Worm (Caenorhabditis elegans) whole organism, L4 larva: ENCODE results near the gene str-138.

Experiments
- F10B5.3 ChIP-seq: sonication (generic microtip); optimal IDR thresholded peaks from 2 replicates; lab custom pipeline; 2016; ENCODE audit warnings: mild to moderate bottlenecking, missing genetic modification characterization, missing compliant biosample characterization
- F44E2.7 ChIP-seq: fragments of 200-800 bp; sonication (Bioruptor generic); IDR thresholded peaks from 2 replicates; pipeline ENCODE4 v2.1.2; 2022; ENCODE audit warnings: missing genetic modification characterization, missing compliant biosample characterization
- aly-2 ChIP-seq: sonication (generic microtip); optimal IDR thresholded peaks from 2 replicates; lab custom pipeline; 2018; ENCODE audit warnings: missing biosample characterization, missing genetic modification characterization
- ceh-20 ChIP-seq: fragments of 200-800 bp; sonication (Bioruptor generic); IDR thresholded peaks from 2 replicates; pipeline ENCODE4 v1.3.6; 2022; ENCODE audit warnings: missing genetic modification reagents, missing genetic modification characterization, missing compliant biosample characterization
- ceh-44 ChIP-seq: fragments of 200-800 bp; sonication (Bioruptor generic); IDR thresholded peaks from 2 replicates; pipeline ENCODE4 v1.3.6; 2022; ENCODE audit warnings: missing genetic modification reagents, missing genetic modification characterization, missing compliant biosample characterization
- cey-2 ChIP-seq: sonication (generic microtip); optimal IDR thresholded peaks from 3 replicates; lab custom pipeline; 2017; ENCODE audit warnings: missing genetic modification characterization, mild to moderate bottlenecking, missing compliant biosample characterization, antibody characterized with exemption, borderline replicate concordance; ENCODE audit not compliant: insufficient read depth
- daf-12 ChIP-seq: fragments of 150-350 bp; optimal IDR thresholded peaks from 2 replicates; lab custom pipeline; 2014; ENCODE audit warnings: missing biosample characterization, missing genetic modification reagents, missing genetic modification characterization
- daf-16 ChIP-seq, 3 experiments: sonication (generic microtip); optimal IDR thresholded peaks; 2 replicates each; lab custom pipeline; 2016 to 2017; ENCODE audit warnings: missing genetic modification characterization in 3 of 3, missing genetic modification reagents in 3 of 3, mild to moderate bottlenecking in 2 of 3, missing compliant biosample characterization in 2 of 3, missing biosample characterization in 1 of 3, moderate library complexity in 1 of 3
- dmd-6 ChIP-seq: fragments of 200-800 bp; sonication (Bioruptor generic); IDR thresholded peaks from 2 replicates; pipeline ENCODE4 v1.3.6; 2022; ENCODE audit warnings: missing genetic modification reagents, missing genetic modification characterization, missing compliant biosample characterization
- dmd-9 ChIP-seq: fragments of 200-800 bp; sonication (Bioruptor generic); IDR thresholded peaks from 2 replicates; pipeline ENCODE4 v1.3.6; 2022; ENCODE audit warnings: missing genetic modification reagents, missing genetic modification characterization, missing compliant biosample characterization
- dve-1 ChIP-seq: sonication (generic microtip); optimal IDR thresholded peaks from 2 replicates; lab custom pipeline; 2017; ENCODE audit warnings: antibody characterized with exemption, mild to moderate bottlenecking, missing genetic modification characterization, missing compliant biosample characterization; ENCODE audit not compliant: insufficient read depth
- fos-1 ChIP-seq: fragments of 150-350 bp; optimal IDR thresholded peaks from 2 replicates; lab custom pipeline; 2014; ENCODE audit warnings: missing biosample characterization, missing genetic modification characterization
- hif-1 ChIP-seq, 2 experiments: sonication (generic microtip); optimal IDR thresholded peaks; 2 replicates each; lab custom pipeline; 2016 to 2017; ENCODE audit warnings: missing compliant biosample characterization in 2 of 2, missing genetic modification characterization in 2 of 2, missing genetic modification reagents in 2 of 2, missing genotype in 2 of 2, mild to moderate bottlenecking in 1 of 2
- hlh-11 ChIP-seq: fragments of 200-800 bp; sonication (Bioruptor generic); optimal IDR thresholded peaks from 2 replicates; lab custom pipeline; 2018; ENCODE audit warnings: mild to moderate bottlenecking, missing genetic modification characterization, missing compliant biosample characterization
- hmg-1.1 ChIP-seq: fragments of 200-800 bp; sonication (Bioruptor generic); IDR thresholded peaks from 2 replicates; pipeline ENCODE4 v1.3.6; 2022; ENCODE audit warnings: missing genetic modification reagents, missing genetic modification characterization, missing compliant biosample characterization
- jun-1 ChIP-seq: fragments of 150-350 bp; optimal IDR thresholded peaks from 2 replicates; lab custom pipeline; 2014; ENCODE audit warnings: missing biosample characterization, missing genetic modification reagents, missing genetic modification characterization
- lin-13 ChIP-seq: fragments of 150-350 bp; optimal IDR thresholded peaks from 2 replicates; lab custom pipeline; 2014; ENCODE audit warnings: missing biosample characterization, missing genetic modification reagents, missing genetic modification characterization
- lin-15B ChIP-seq: fragments of 150-350 bp; sonication (generic microtip); optimal IDR thresholded peaks from 3 replicates; lab custom pipeline; 2014; ENCODE audit warnings: missing biosample characterization, missing genetic modification characterization
- lin-39 ChIP-seq: fragments of 150-350 bp; optimal IDR thresholded peaks from 2 replicates; lab custom pipeline; 2014; ENCODE audit warnings: missing biosample characterization, missing genetic modification reagents, missing genetic modification characterization
- lir-3 ChIP-seq: sonication (generic microtip); optimal IDR thresholded peaks from 2 replicates; lab custom pipeline; 2016; ENCODE audit warnings: mild to moderate bottlenecking, missing genetic modification characterization, missing compliant biosample characterization
- mdl-1 ChIP-seq, 2 experiments: fragments of 150-350 bp in 1 of 2; sonication (generic microtip) in 1 of 2; optimal IDR thresholded peaks; 2 replicates each; lab custom pipeline; 2014 to 2017; ENCODE audit warnings: missing biosample characterization in 2 of 2, missing genetic modification characterization in 2 of 2
- mxl-2 ChIP-seq: fragments of 200-800 bp; sonication (Bioruptor generic); conservative IDR thresholded peaks from 2 replicates; pipeline ENCODE4 v1.3.6; 2022; ENCODE audit warnings: missing genetic modification reagents, missing genetic modification characterization, missing compliant biosample characterization
- mxl-3 ChIP-seq: fragments of 200-800 bp; sonication (Bioruptor generic); optimal IDR thresholded peaks from 2 replicates; lab custom pipeline; 2018; ENCODE audit warnings: mild to moderate bottlenecking, missing genetic modification characterization, missing compliant biosample characterization
- nhr-28 ChIP-seq: fragments of 150-350 bp; optimal IDR thresholded peaks from 2 replicates; lab custom pipeline; 2014; ENCODE audit warnings: missing biosample characterization, missing genetic modification characterization
- nhr-41 ChIP-seq: fragments of 200-800 bp; sonication (Bioruptor generic); IDR thresholded peaks from 2 replicates; pipeline ENCODE4 v1.3.6; 2022; ENCODE audit warnings: missing genetic modification reagents, missing genetic modification characterization, missing compliant biosample characterization
- nhr-42 ChIP-seq: fragments of 200-800 bp; sonication (Bioruptor generic); IDR thresholded peaks from 2 replicates; pipeline ENCODE4 v1.3.6; 2022; ENCODE audit warnings: missing genetic modification characterization, missing compliant biosample characterization
- nhr-48 ChIP-seq: sonication (generic microtip); optimal IDR thresholded peaks from 2 replicates; lab custom pipeline; 2016; ENCODE audit warnings: mild to moderate bottlenecking, missing genetic modification characterization, missing compliant biosample characterization
- nhr-6 ChIP-seq: fragments of 150-350 bp; optimal IDR thresholded peaks from 2 replicates; lab custom pipeline; 2014; ENCODE audit warnings: missing biosample characterization, missing genetic modification characterization
- nhr-76 ChIP-seq: fragments of 150-350 bp; optimal IDR thresholded peaks from 2 replicates; lab custom pipeline; 2014; ENCODE audit warnings: missing biosample characterization, missing genetic modification characterization
- nhr-77 ChIP-seq: fragments of 150-350 bp; optimal IDR thresholded peaks from 2 replicates; lab custom pipeline; 2014; ENCODE audit warnings: missing biosample characterization, missing genetic modification characterization
- rbr-2 ChIP-seq: sonication (generic microtip); optimal IDR thresholded peaks from 2 replicates; lab custom pipeline; 2016; ENCODE audit warnings: missing genotype, missing genetic modification characterization, missing compliant biosample characterization
- saeg-2 ChIP-seq: fragments of 200-800 bp; sonication (Bioruptor generic); IDR thresholded peaks from 2 replicates; pipeline ENCODE4 v1.3.6; 2022; ENCODE audit warnings: missing genetic modification reagents, missing genetic modification characterization, missing compliant biosample characterization
- sdz-12 ChIP-seq: fragments of 200-800 bp; sonication (Bioruptor generic); optimal IDR thresholded peaks from 2 replicates; lab custom pipeline; 2018; ENCODE audit warnings: mild to moderate bottlenecking, missing genetic modification characterization, missing compliant biosample characterization
- set-16 ChIP-seq: fragments of 200-800 bp; sonication (Bioruptor generic); IDR thresholded peaks from 2 replicates; pipeline ENCODE4 v1.3.6; 2022; ENCODE audit warnings: missing genetic modification reagents, missing genetic modification characterization, missing compliant biosample characterization
- skn-1 ChIP-seq: fragments of 150-350 bp; optimal IDR thresholded peaks from 2 replicates; lab custom pipeline; 2014; ENCODE audit warnings: missing biosample characterization, missing genetic modification characterization
- snpc-1.2 ChIP-seq: fragments of 200-800 bp; sonication (Bioruptor generic); IDR thresholded peaks from 2 replicates; pipeline ENCODE4 v1.3.6; 2022; ENCODE audit warnings: missing genetic modification reagents, missing genetic modification characterization, missing compliant biosample characterization
- tra-1 ChIP-seq: fragments of 200-800 bp; sonication (Bioruptor generic); IDR thresholded peaks from 2 replicates; pipeline ENCODE4 v1.3.6; 2022; ENCODE audit warnings: missing genetic modification reagents, missing genetic modification characterization, missing compliant biosample characterization
- unc-62 ChIP-seq, 3 experiments: fragments of 150-350 bp in 1 of 3; sonication (generic microtip); optimal IDR thresholded peaks in 2 of 3; peaks in 1 of 3; 1 replicate in 1 of 3; 2 replicates in 2 of 3; lab custom pipeline; 2014 to 2017; ENCODE audit warnings: missing biosample characterization in 3 of 3, missing genetic modification characterization in 3 of 3, missing genetic modification reagents in 3 of 3, missing genotype in 1 of 3
- vab-7 ChIP-seq: fragments of 200-800 bp; sonication (Bioruptor generic); IDR thresholded peaks from 2 replicates; pipeline ENCODE4 v1.3.6; 2022; ENCODE audit warnings: missing genetic modification reagents, missing genetic modification characterization, missing compliant biosample characterization
- zag-1 ChIP-seq: fragments of 150-350 bp; optimal IDR thresholded peaks from 2 replicates; lab custom pipeline; 2014; ENCODE audit warnings: missing biosample characterization, missing genetic modification characterization
- zfp-2 ChIP-seq: sonication (generic microtip); optimal IDR thresholded peaks from 2 replicates; lab custom pipeline; 2016; ENCODE audit warnings: mild to moderate bottlenecking, missing genetic modification characterization, missing compliant biosample characterization
- ztf-7 ChIP-seq: fragments of 150-350 bp; optimal IDR thresholded peaks from 2 replicates; lab custom pipeline; 2014; ENCODE audit warnings: missing biosample characterization, missing genetic modification characterization

The str-138 gene

ce11 chrV:8073162-8073561 lies 14.7 kb downstream of the str-138 start:
- TF ChIP-seq set-16 (GFP tag; lab: Robert Waterston, UW) (no peak), rbr-2 (tag; lab: Kevin White, UChicago) (no peak), mdl-1 (tag; optimal IDR thresholded peaks at IDR 0.05; lab: Kevin White, UChicago) (peak in 1 of 2 experiments; percentile 24), snpc-1.2 (no peak), unc-62 (GFP tag; optimal IDR thresholded peaks at IDR 0.05 in 1 of 2; lab: Kevin White, UChicago) (peak in 1 of 2 experiments; percentile 80), unc-62 (tag; optimal IDR thresholded peaks at IDR 0.05; lab: Kevin White, UChicago) (no peak), nhr-28 (tag; lab: Kevin White, UChicago) (peak; percentile 52)

DNA sequence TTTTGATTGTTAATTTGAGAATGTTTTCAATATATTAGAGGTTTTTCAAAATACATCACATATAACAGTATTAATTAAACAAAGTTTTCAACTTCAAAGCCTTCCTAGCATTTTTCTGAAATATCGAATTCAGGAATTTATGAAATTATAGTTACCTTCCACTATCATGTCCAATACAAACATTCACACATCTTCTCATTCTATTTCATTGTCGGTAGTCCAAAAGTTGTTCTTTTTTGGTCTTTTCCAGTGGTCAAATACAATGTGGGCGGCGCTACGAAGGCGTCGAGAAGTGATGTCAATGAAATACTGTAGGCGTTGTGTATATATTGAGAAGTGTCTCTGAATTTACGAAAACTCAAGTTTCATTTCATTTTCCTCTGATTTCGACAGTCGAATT lies 17.3 kb downstream of the str-138 start, which contains the start of gene catp-3:
Gene catp-3, plus strand, starts transcription at position 301 of the 400 bp plus-strand sequence.
- TF ChIP-seq tra-1 (GFP tag; lab: Robert Waterston, UW) (no peak), F44E2.7 (GFP tag; lab: Robert Waterston, UW) (no peak), dmd-6 (GFP tag; lab: Robert Waterston, UW) (no peak), jun-1 (tag; lab: Kevin White, UChicago) (no peak), F10B5.3 (tag; lab: Kevin White, UChicago) (no peak), fos-1 (tag; lab: Kevin White, UChicago) (no peak), ceh-44 (no peak), cey-2 (no peak), dmd-9 (no peak), rbr-2 (tag; lab: Kevin White, UChicago) (no peak), hmg-1.1 (no peak), lin-13 (no peak), nhr-76 (tag; lab: Kevin White, UChicago) (no peak)

DNA sequence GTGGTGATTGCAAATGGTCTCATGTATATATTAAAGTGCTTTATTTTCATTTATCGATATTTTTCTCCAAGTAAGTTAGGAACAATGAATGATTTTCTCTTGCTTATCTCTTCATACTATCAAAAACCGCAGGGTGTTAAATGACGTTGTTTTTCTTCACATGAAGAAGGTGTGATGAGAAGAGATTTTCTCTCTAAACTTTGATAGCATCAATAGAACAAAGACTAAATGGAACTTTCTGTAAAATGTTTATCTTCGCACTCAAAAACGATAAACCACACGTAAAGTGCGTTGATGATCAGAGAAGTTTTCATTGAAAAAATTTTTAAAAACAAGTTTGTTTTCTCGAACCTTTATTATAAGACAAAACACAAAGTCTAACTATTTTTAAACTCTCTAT lies 21.4 kb downstream of the str-138 start:
- no peak for TF ChIP-seq mxl-3
- TF ChIP-seq sdz-12 (GFP tag; lab: Kevin White, UChicago): no peak
- TF ChIP-seq daf-12 (tag; lab: Kevin White, UChicago): no peak
- TF ChIP-seq mxl-2 (GFP tag; lab: Robert Waterston, UW): no peak
- no peak for TF ChIP-seq zfp-2 (tag; lab: Kevin White, UChicago)
- TF ChIP-seq nhr-6 (tag; lab: Kevin White, UChicago): no peak
- TF ChIP-seq saeg-2: no peak
- TF ChIP-seq ceh-20: no peak
- TF ChIP-seq skn-1 (tag; lab: Kevin White, UChicago): no peak
- TF ChIP-seq lin-13: no peak
- no peak for TF ChIP-seq lin-39 (tag; lab: Kevin White, UChicago)
- TF ChIP-seq vab-7: no peak
- peak; percentile 27 for TF ChIP-seq nhr-28 (tag; lab: Kevin White, UChicago)
- TF ChIP-seq mdl-1 (tag; optimal IDR thresholded peaks at IDR 0.05; lab: Kevin White, UChicago): peak in 1 of 2 experiments; percentile 32
- TF ChIP-seq nhr-41 (GFP tag; lab: Robert Waterston, UW): no peak
- TF ChIP-seq nhr-48 (tag; lab: Kevin White, UChicago): peak; percentile 18
- TF ChIP-seq hif-1 (tag; optimal IDR thresholded peaks at IDR 0.05; lab: Kevin White, UChicago): no peak
- no peak for TF ChIP-seq lin-15B (tag; lab: Kevin White, UChicago)
- no peak for TF ChIP-seq daf-16 (GFP tag; optimal IDR thresholded peaks at IDR 0.05; lab: Kevin White, UChicago)
- no peak for TF ChIP-seq daf-16 (tag; optimal IDR thresholded peaks at IDR 0.05; lab: Kevin White, UChicago)

ce11 chrV:8081579-8081978 lies 23.1 kb downstream of the str-138 start, which contains the start of gene str-131:
Gene str-131 (minus strand): TSS chrV:8081679.
- no peak for TF ChIP-seq lir-3 (tag; lab: Kevin White, UChicago)
- no peak for TF ChIP-seq hlh-11
- TF ChIP-seq snpc-1.2: no peak
- no peak for TF ChIP-seq set-16 (GFP tag; lab: Robert Waterston, UW)
- no peak for TF ChIP-seq nhr-42 (GFP tag; lab: Robert Waterston, UW)
- no peak for TF ChIP-seq aly-2 (tag; lab: Kevin White, UChicago)
- no peak for TF ChIP-seq cey-2
- no peak for TF ChIP-seq nhr-77
- TF ChIP-seq zag-1 (tag; lab: Kevin White, UChicago): no peak
- no peak for TF ChIP-seq ztf-7 (tag; lab: Kevin White, UChicago)
- TF ChIP-seq sdz-12 (GFP tag; lab: Kevin White, UChicago): no peak
- TF ChIP-seq hif-1 (tag; optimal IDR thresholded peaks at IDR 0.05; lab: Kevin White, UChicago): no peak
- TF ChIP-seq dve-1: no peak
